Worm (Caenorhabditis elegans): Measurements from ENCODE around the gene tpst-2.

Gene tpst-2

ce11 chrIII:748782-749181 lies 22.3 kb upstream of the tpst-2 start:
- TF ChIP-seq cebp-1 (GFP tag; IDR thresholded peaks at IDR 0.05) = no peak
- no peak for TF ChIP-seq cebp-1 (tag; optimal IDR thresholded peaks at IDR 0.05)
- TF ChIP-seq B0019.2 (GFP tag; conservative IDR thresholded peaks at IDR 0.05) = no peak
- no peak for TF ChIP-seq fkh-3 (tag; optimal IDR thresholded peaks at IDR 0.05)
- no peak for TF ChIP-seq attf-5 (GFP tag; optimal IDR thresholded peaks at IDR 0.05)

- TF ChIP-seq madf-8 (GFP tag; conservative IDR thresholded peaks at IDR 0.05) = no peak
- TF ChIP-seq athp-1 (tag; optimal IDR thresholded peaks at IDR 0.05) = no peak
- no peak for TF ChIP-seq nhr-90 (tag; optimal IDR thresholded peaks at IDR 0.05)
- TF ChIP-seq Y79H2A.3 (GFP tag; conservative IDR thresholded peaks at IDR 0.05) = no peak
- no peak for TF ChIP-seq dpff-1 (tag; optimal IDR thresholded peaks at IDR 0.05)
- TF ChIP-seq ceh-91 (GFP tag; IDR thresholded peaks at IDR 0.05) = no peak
- TF ChIP-seq dpl-1 (GFP tag; optimal IDR thresholded peaks at IDR 0.05) = no peak
- no peak for TF ChIP-seq sdz-38 (tag; optimal IDR thresholded peaks at IDR 0.05)
- TF ChIP-seq ama-1 (optimal IDR thresholded peaks at IDR 0.05) = no peak
- TF ChIP-seq ama-1 (GFP tag; optimal IDR thresholded peaks at IDR 0.05) = no peak
These were observed 21.0 kb upstream of the tpst-2 start for ce11 chrIII:750028-750427.

ce11 chrIII:752326-752725 lies 18.7 kb upstream of the tpst-2 start, which contains the start of gene pat-12:
pat-12 (minus strand) TSS chrIII:752426.
- TF ChIP-seq ekl-4 (GFP tag; IDR thresholded peaks at IDR 0.05) (no peak), aptf-2 (GFP tag; conservative IDR thresholded peaks at IDR 0.05) (no peak), him-1 (tag; optimal IDR thresholded peaks at IDR 0.05) (no peak), dpff-1 (tag; optimal IDR thresholded peaks at IDR 0.05) (no peak), madf-3 (GFP tag; IDR thresholded peaks at IDR 0.05) (no peak), nfyb-1 (GFP tag; IDR thresholded peaks at IDR 0.05) (no peak), xnd-1 (tag; optimal IDR thresholded peaks at IDR 0.05) (no peak), ama-1 (optimal IDR thresholded peaks at IDR 0.05) (no peak), ama-1 (GFP tag; optimal IDR thresholded peaks at IDR 0.05) (no peak), Y79H2A.3 (GFP tag; conservative IDR thresholded peaks at IDR 0.05) (no peak), hmg-1.2 (GFP tag; IDR thresholded peaks at IDR 0.05) (no peak), mxl-1 (tag; optimal IDR thresholded peaks at IDR 0.05) (no peak), lin-54 (GFP tag; optimal IDR thresholded peaks at IDR 0.05) (no peak), F57C9.4 (tag; optimal IDR thresholded peaks at IDR 0.05) (no peak), let-526 (GFP tag; IDR thresholded peaks at IDR 0.05) (no peak), pha-4 (tag; optimal IDR thresholded peaks at IDR 0.05) (no peak), chd-7 (tag; optimal IDR thresholded peaks at IDR 0.05) (no peak)

ce11 chrIII:754371-754770 lies 16.7 kb upstream of the tpst-2 start:
- TF ChIP-seq ZK185.1 (tag; optimal IDR thresholded peaks at IDR 0.05; ENCODE audit: poor library complexity, severe bottlenecking) = no peak
- no peak for TF ChIP-seq madf-10 (tag; optimal IDR thresholded peaks at IDR 0.05)
- no peak for TF ChIP-seq F37B4.10 (GFP tag; IDR thresholded peaks at IDR 0.05)
- no peak for TF ChIP-seq cebp-1 (GFP tag; IDR thresholded peaks at IDR 0.05)
- no peak for TF ChIP-seq cebp-1 (tag; optimal IDR thresholded peaks at IDR 0.05)
- no peak for TF ChIP-seq F10E7.11 (tag; optimal IDR thresholded peaks at IDR 0.05)

- TF ChIP-seq nhr-179 (tag; optimal IDR thresholded peaks at IDR 0.05) (no peak), aptf-2 (GFP tag; conservative IDR thresholded peaks at IDR 0.05) (no peak), F37B4.10 (GFP tag; IDR thresholded peaks at IDR 0.05) (no peak), T26A5.8 (tag; optimal IDR thresholded peaks at IDR 0.05) (no peak), tbx-9 (tag; optimal IDR thresholded peaks at IDR 0.05; ENCODE audit: borderline replicate concordance) (no peak), snpc-1.1 (tag; optimal IDR thresholded peaks at IDR 0.05; ENCODE audit: insufficient read depth) (no peak), nfyb-1 (GFP tag; IDR thresholded peaks at IDR 0.05) (no peak), ceh-27 (GFP tag; optimal IDR thresholded peaks at IDR 0.05) (no peak), ztf-28 (GFP tag; IDR thresholded peaks at IDR 0.05) (no peak), ekl-4 (GFP tag; IDR thresholded peaks at IDR 0.05) (no peak), die-1 (tag; optimal IDR thresholded peaks at IDR 0.05) (no peak), ztf-6 (GFP tag; IDR thresholded peaks at IDR 0.05) (no peak), ceh-40 (GFP tag; IDR thresholded peaks at IDR 0.05) (no peak), madf-6 (GFP tag; IDR thresholded peaks at IDR 0.05) (no peak), cebp-1 (GFP tag; IDR thresholded peaks at IDR 0.05) (no peak), cebp-1 (tag; optimal IDR thresholded peaks at IDR 0.05) (no peak), mes-4 (tag; optimal IDR thresholded peaks at IDR 0.05) (no peak), lir-1 (GFP tag; conservative IDR thresholded peaks at IDR 0.05) (no peak), nhr-80 (tag; optimal IDR thresholded peaks at IDR 0.05) (no peak)
These were observed 13.1 kb upstream of the tpst-2 start, which contains the start of gene T17H7.7 for ce11 chrIII:757981-758380. T17H7.7 (minus strand) TSS chrIII:758081.
